Worm (Caenorhabditis elegans): ENCODE measurements around the gene Y5F2A.4.

DNA sequence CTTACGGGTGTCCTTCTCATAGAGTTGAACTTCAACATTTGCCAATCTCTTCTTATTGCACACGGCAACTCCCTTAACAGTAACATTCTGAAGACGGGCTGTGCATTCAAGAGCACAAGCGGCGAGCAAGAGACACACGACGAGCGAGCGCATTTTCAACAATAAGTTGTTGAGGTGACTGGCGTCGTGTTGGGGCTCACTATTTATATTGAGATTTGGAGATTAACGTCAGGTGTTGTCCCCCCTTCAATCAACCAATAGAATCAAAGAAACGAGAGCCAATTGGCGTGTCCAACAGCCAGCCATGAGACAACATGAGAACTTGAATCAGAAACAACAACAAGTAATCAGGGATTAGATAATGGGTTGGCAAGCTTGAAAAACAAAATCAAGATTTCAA is 14.4 kb downstream of the Y5F2A.4 start, which contains the start of gene ttr-16:
- TF ChIP-seq scrt-1 (GFP tag; IDR thresholded peaks at IDR 0.05) (no peak), pes-1 (GFP tag; IDR thresholded peaks at IDR 0.05) (no peak), ets-7 (tag; optimal IDR thresholded peaks at IDR 0.05) (no peak), F13C5.2 (tag; optimal IDR thresholded peaks at IDR 0.05) (no peak), hmg-4 (GFP tag; optimal IDR thresholded peaks at IDR 0.05) (no peak), ama-1 (optimal IDR thresholded peaks at IDR 0.05) (no peak), tra-4 (tag; optimal IDR thresholded peaks at IDR 0.05) (no peak), aly-1 (tag; optimal IDR thresholded peaks at IDR 0.05) (no peak), ceh-36 (tag; optimal IDR thresholded peaks at IDR 0.05) (no peak), B0310.2 (tag; optimal IDR thresholded peaks at IDR 0.05) (no peak), flt-1 (GFP tag; IDR thresholded peaks at IDR 0.05) (no peak), hmbx-1 (tag; optimal IDR thresholded peaks at IDR 0.05) (no peak), ceh-13 (GFP tag; optimal IDR thresholded peaks at IDR 0.05) (no peak)
